Worm (Caenorhabditis elegans) whole organism, L3 larva: Measurements from ENCODE around the gene srh-213.

Source experiments
- R02D3.7 ChIP-seq: fragments of 150-350 bp; optimal IDR thresholded peaks from 2 replicates; lab custom pipeline; 2014; ENCODE audit warnings: missing biosample characterization, missing genetic modification characterization
- ZK546.5 ChIP-seq: sonication (generic microtip); optimal IDR thresholded peaks from 2 replicates; lab custom pipeline; 2017; ENCODE audit warnings: missing biosample characterization, missing genetic modification characterization
- ama-1 ChIP-seq: fragments of 150-350 bp; optimal IDR thresholded peaks from 2 replicates; lab custom pipeline; 2018
- ceh-16 ChIP-seq: sonication (generic microtip); optimal IDR thresholded peaks from 2 replicates; lab custom pipeline; 2017; ENCODE audit warnings: missing biosample characterization, missing genetic modification characterization
- ceh-28 ChIP-seq: fragments of 150-350 bp; optimal IDR thresholded peaks from 2 replicates; lab custom pipeline; 2014; ENCODE audit warnings: missing biosample characterization, missing genetic modification reagents, missing genetic modification characterization
- ceh-82 ChIP-seq: fragments of 150-350 bp; optimal IDR thresholded peaks from 2 replicates; lab custom pipeline; 2014; ENCODE audit warnings: missing biosample characterization, missing genetic modification characterization
- ceh-9 ChIP-seq: sonication (generic microtip); optimal IDR thresholded peaks from 2 replicates; lab custom pipeline; 2018; ENCODE audit warnings: missing biosample characterization, missing genetic modification characterization
- daf-12 ChIP-seq: fragments of 150-350 bp; optimal IDR thresholded peaks from 2 replicates; lab custom pipeline; 2014; ENCODE audit warnings: missing biosample characterization, missing genetic modification reagents, missing genetic modification characterization
- egl-5 ChIP-seq: fragments of 150-350 bp; optimal IDR thresholded peaks from 2 replicates; lab custom pipeline; 2017; ENCODE audit warnings: missing biosample characterization, missing genetic modification reagents, missing genetic modification characterization, inconsistent platforms
- elt-2 ChIP-seq: sonication (generic microtip); optimal IDR thresholded peaks from 2 replicates; lab custom pipeline; 2016; ENCODE audit warnings: missing genetic modification reagents, mild to moderate bottlenecking, missing genetic modification characterization, missing compliant biosample characterization
- elt-3 ChIP-seq, 3 experiments: fragments of 150-350 bp in 1 of 3; sonication (generic microtip) in 2 of 3; optimal IDR thresholded peaks; 2 replicates in 2 of 3; 4 replicates in 1 of 3; lab custom pipeline; 2014 to 2017; ENCODE audit warnings: missing biosample characterization in 3 of 3, missing genetic modification characterization in 3 of 3
- fkh-10 ChIP-seq: sonication (generic microtip); optimal IDR thresholded peaks from 2 replicates; lab custom pipeline; 2017; ENCODE audit warnings: missing biosample characterization, missing genetic modification reagents, missing genetic modification characterization
- fkh-2 ChIP-seq: fragments of 150-350 bp; optimal IDR thresholded peaks from 2 replicates; lab custom pipeline; 2014; ENCODE audit warnings: missing biosample characterization, missing genetic modification reagents, missing genetic modification characterization
- fos-1 ChIP-seq: fragments of 150-350 bp; optimal IDR thresholded peaks from 2 replicates; lab custom pipeline; 2014; ENCODE audit warnings: missing biosample characterization, missing genetic modification characterization
- hmg-11 ChIP-seq: sonication (generic microtip); optimal IDR thresholded peaks from 2 replicates; lab custom pipeline; 2016; ENCODE audit warnings: missing genetic modification characterization, missing compliant biosample characterization
- lin-15B ChIP-seq: fragments of 150-350 bp; optimal IDR thresholded peaks from 2 replicates; lab custom pipeline; 2014; ENCODE audit warnings: missing biosample characterization, missing genetic modification characterization
- lin-39 ChIP-seq: fragments of 150-350 bp; optimal IDR thresholded peaks from 2 replicates; lab custom pipeline; 2018; ENCODE audit warnings: missing biosample characterization, missing genetic modification reagents, missing genetic modification characterization
- lsy-12 ChIP-seq: sonication (generic microtip); optimal IDR thresholded peaks from 2 replicates; lab custom pipeline; 2016; ENCODE audit warnings: mild to moderate bottlenecking, missing genetic modification characterization, missing compliant biosample characterization
- mdl-1 ChIP-seq: fragments of 150-350 bp; optimal IDR thresholded peaks from 2 replicates; lab custom pipeline; 2014; ENCODE audit warnings: missing biosample characterization, missing genetic modification characterization
- mml-1 ChIP-seq: fragments of 150-350 bp; sonication (generic microtip); optimal IDR thresholded peaks from 3 replicates; lab custom pipeline; 2014; ENCODE audit warnings: missing biosample characterization, missing genetic modification characterization
- nfya-1 ChIP-seq: sonication (generic microtip); optimal IDR thresholded peaks from 2 replicates; lab custom pipeline; 2017; ENCODE audit warnings: missing genetic modification characterization, mild to moderate bottlenecking, missing compliant biosample characterization, antibody characterized with exemption, moderate library complexity; ENCODE audit not compliant: insufficient read depth
- nhr-23 ChIP-seq: fragments of 150-350 bp; optimal IDR thresholded peaks from 2 replicates; lab custom pipeline; 2014; ENCODE audit warnings: missing biosample characterization, missing genetic modification reagents, missing genetic modification characterization
- nhr-25 ChIP-seq: sonication (generic microtip); optimal IDR thresholded peaks from 2 replicates; lab custom pipeline; 2017; ENCODE audit warnings: missing biosample characterization, missing genetic modification characterization
- nhr-28 ChIP-seq: fragments of 150-350 bp; optimal IDR thresholded peaks from 2 replicates; lab custom pipeline; 2014; ENCODE audit warnings: missing biosample characterization, missing genetic modification characterization
- nhr-43 ChIP-seq: sonication (generic microtip); optimal IDR thresholded peaks from 2 replicates; lab custom pipeline; 2016; ENCODE audit warnings: mild to moderate bottlenecking, missing genetic modification characterization, missing compliant biosample characterization; ENCODE audit not compliant: poor library complexity, severe bottlenecking
- nhr-67 ChIP-seq: fragments of 150-350 bp; optimal IDR thresholded peaks from 2 replicates; lab custom pipeline; 2014; ENCODE audit warnings: missing biosample characterization, missing genetic modification characterization
- nhr-76 ChIP-seq: fragments of 150-350 bp; sonication (generic microtip); optimal IDR thresholded peaks from 5 replicates; lab custom pipeline; 2014; ENCODE audit warnings: missing biosample characterization, missing genetic modification characterization
- nhr-77 ChIP-seq: fragments of 150-350 bp; optimal IDR thresholded peaks from 2 replicates; lab custom pipeline; 2014; ENCODE audit warnings: missing biosample characterization, missing genetic modification characterization
- pha-4 ChIP-seq: fragments of 150-350 bp; optimal IDR thresholded peaks from 2 replicates; lab custom pipeline; 2014; ENCODE audit warnings: missing biosample characterization, missing genetic modification reagents, missing genetic modification characterization
- pqm-1 ChIP-seq: fragments of 150-350 bp; optimal IDR thresholded peaks from 2 replicates; lab custom pipeline; 2017; ENCODE audit warnings: missing biosample characterization, missing genetic modification characterization, inconsistent platforms
- sea-2 ChIP-seq: fragments of 150-350 bp; sonication (generic microtip); optimal IDR thresholded peaks from 4 replicates; lab custom pipeline; 2014; ENCODE audit warnings: missing biosample characterization, missing genetic modification reagents, missing genetic modification characterization
- snpc-4 ChIP-seq: fragments of 150-350 bp; optimal IDR thresholded peaks from 2 replicates; lab custom pipeline; 2014; ENCODE audit warnings: missing biosample characterization, missing genetic modification characterization
- tbx-2 ChIP-seq: sonication (generic microtip); optimal IDR thresholded peaks from 2 replicates; lab custom pipeline; 2016; ENCODE audit warnings: mild to moderate bottlenecking, missing genetic modification characterization, missing compliant biosample characterization
- unc-39 ChIP-seq: sonication (generic microtip); optimal IDR thresholded peaks from 4 replicates; lab custom pipeline; 2017; ENCODE audit warnings: missing biosample characterization, missing genetic modification characterization
- unc-62 ChIP-seq: fragments of 150-350 bp; sonication (generic microtip); optimal IDR thresholded peaks from 4 replicates; lab custom pipeline; 2014; ENCODE audit warnings: missing biosample characterization, missing genetic modification reagents, missing genetic modification characterization
- zag-1 ChIP-seq: fragments of 150-350 bp; optimal IDR thresholded peaks from 2 replicates; lab custom pipeline; 2014; ENCODE audit warnings: missing biosample characterization, missing genetic modification characterization
- ztf-4 ChIP-seq: fragments of 150-350 bp; optimal IDR thresholded peaks from 2 replicates; lab custom pipeline; 2014; ENCODE audit warnings: missing biosample characterization, missing genetic modification characterization

The srh-213 gene

ce11 chrV:3583622-3584021 is 11.2 kb downstream of the srh-213 start:
- TF ChIP-seq lin-39 (tag; lab: Kevin White, UChicago): no peak
- no peak for TF ChIP-seq lsy-12 (tag; lab: Kevin White, UChicago)
- TF ChIP-seq nfya-1 (tag; lab: Kevin White, UChicago): no peak
- TF ChIP-seq mdl-1: no peak
- no peak for TF ChIP-seq nhr-25
- no peak for TF ChIP-seq fos-1 (tag; lab: Kevin White, UChicago)
- TF ChIP-seq nhr-77 (tag; lab: Kevin White, UChicago): no peak
- TF ChIP-seq nhr-43: no peak
- TF ChIP-seq snpc-4: no peak
- TF ChIP-seq lin-15B (tag; lab: Kevin White, UChicago): no peak

- TF ChIP-seq R02D3.7 (tag; lab: Kevin White, UChicago) (no peak), elt-3 (tag; optimal IDR thresholded peaks at IDR 0.05; lab: Kevin White, UChicago) (no peak)
Measured at ce11 chrV:3582671-3583070, 12.2 kb downstream of the srh-213 start.

- TF ChIP-seq nhr-43: peak; percentile 60
- TF ChIP-seq tbx-2: no peak
- TF ChIP-seq nfya-1 (tag; lab: Kevin White, UChicago): peak; percentile 34
- TF ChIP-seq elt-2 (tag; lab: Kevin White, UChicago): peak; percentile 6
Measured at ce11 chrV:3582086-3582485, 12.8 kb downstream of the srh-213 start.

ce11 chrV:3581643-3582042 is 13.2 kb downstream of the srh-213 start:
- TF ChIP-seq fos-1 (tag; lab: Kevin White, UChicago) (no peak), nhr-23 (tag; lab: Kevin White, UChicago) (no peak), fkh-10 (GFP tag; lab: Kevin White, UChicago) (no peak), sea-2 (GFP tag; lab: Kevin White, UChicago) (no peak), pha-4 (no peak), nhr-67 (tag; lab: Kevin White, UChicago) (no peak), R02D3.7 (tag; lab: Kevin White, UChicago) (no peak)

- TF ChIP-seq pha-4 (peak; percentile 66), egl-5 (tag; lab: Kevin White, UChicago) (no peak)
Measured at ce11 chrV:3581034-3581433, 13.8 kb downstream of the srh-213 start.

ce11 chrV:3580385-3580784 is 14.5 kb downstream of the srh-213 start:
- no peak for TF ChIP-seq daf-12 (tag; lab: Kevin White, UChicago)
- no peak for TF ChIP-seq mml-1 (tag; lab: Kevin White, UChicago)
- TF ChIP-seq nhr-28 (tag; lab: Kevin White, UChicago): no peak
- peak; percentile 2 for TF ChIP-seq pha-4
- TF ChIP-seq ceh-16 (tag; lab: Kevin White, UChicago): no peak
- no peak for TF ChIP-seq lin-39 (tag; lab: Kevin White, UChicago)
- TF ChIP-seq fkh-2: no peak
- TF ChIP-seq ceh-82 (tag; lab: Kevin White, UChicago): no peak
- TF ChIP-seq nhr-67 (tag; lab: Kevin White, UChicago): no peak
- TF ChIP-seq nhr-25: no peak
- TF ChIP-seq pqm-1 (tag; lab: Kevin White, UChicago): peak; percentile 60
- no peak for TF ChIP-seq fos-1 (tag; lab: Kevin White, UChicago)
- no peak for TF ChIP-seq zag-1
- no peak for TF ChIP-seq elt-3 (tag; optimal IDR thresholded peaks at IDR 0.05; lab: Kevin White, UChicago)
- TF ChIP-seq fkh-10 (GFP tag; lab: Kevin White, UChicago): no peak
- TF ChIP-seq lin-15B (tag; lab: Kevin White, UChicago): no peak
- peak; percentile 76 for TF ChIP-seq elt-2 (tag; lab: Kevin White, UChicago)
- TF ChIP-seq ZK546.5 (tag; lab: Kevin White, UChicago): no peak
- no peak for TF ChIP-seq unc-62 (GFP tag; lab: Kevin White, UChicago)

ce11 chrV:3579795-3580194 is 15.0 kb downstream of the srh-213 start:
- no peak for TF ChIP-seq nhr-76 (tag; lab: Kevin White, UChicago)
- no peak for TF ChIP-seq ztf-4 (tag; lab: Kevin White, UChicago)
- peak; percentile 63 for TF ChIP-seq pha-4
- peak; percentile 45 for TF ChIP-seq ama-1
- no peak for TF ChIP-seq lsy-12 (tag; lab: Kevin White, UChicago)
- peak; percentile 74 for TF ChIP-seq hmg-11 (tag; lab: Kevin White, UChicago)
- TF ChIP-seq unc-39 (tag; lab: Kevin White, UChicago): no peak
- no peak for TF ChIP-seq ceh-9 (tag; lab: Kevin White, UChicago)
- TF ChIP-seq nhr-28 (tag; lab: Kevin White, UChicago): no peak
- TF ChIP-seq nhr-43: peak; percentile 26
- TF ChIP-seq elt-2 (tag; lab: Kevin White, UChicago): peak; percentile 37
- TF ChIP-seq ceh-16 (tag; lab: Kevin White, UChicago): no peak
- TF ChIP-seq unc-62 (GFP tag; lab: Kevin White, UChicago): no peak
- TF ChIP-seq snpc-4: peak; percentile 13
- TF ChIP-seq elt-3 (tag; optimal IDR thresholded peaks at IDR 0.05; lab: Kevin White, UChicago): no peak
- TF ChIP-seq lin-15B (tag; lab: Kevin White, UChicago): peak; percentile 97
- no peak for TF ChIP-seq R02D3.7 (tag; lab: Kevin White, UChicago)
- TF ChIP-seq ceh-82 (tag; lab: Kevin White, UChicago): no peak
- TF ChIP-seq mdl-1: peak; percentile 25
- TF ChIP-seq nfya-1 (tag; lab: Kevin White, UChicago): peak; percentile 60
- TF ChIP-seq fos-1 (tag; lab: Kevin White, UChicago): no peak
- TF ChIP-seq ceh-28: no peak
- peak; percentile 50 for TF ChIP-seq nhr-23 (tag; lab: Kevin White, UChicago)
- peak; percentile 36 for TF ChIP-seq lin-39 (tag; lab: Kevin White, UChicago)
- no peak for TF ChIP-seq tbx-2
- no peak for TF ChIP-seq egl-5 (tag; lab: Kevin White, UChicago)
